Fruit fly (Drosophila melanogaster) whole organism, embryonic: Measurements from ENCODE around the gene Prp5.

Experiments
- CG10274 ChIP-seq: fragments of 200-800 bp; sonication (Bioruptor generic); optimal IDR thresholded peaks from 3 replicates; lab custom pipeline; 2017; ENCODE audit warnings: missing biosample characterization, mild to moderate bottlenecking, missing genetic modification characterization
- CG10543 ChIP-seq: fragments of 200-800 bp; sonication (Bioruptor generic); optimal IDR thresholded peaks from 3 replicates; lab custom pipeline; 2017; ENCODE audit warnings: missing biosample characterization, mild to moderate bottlenecking, missing genetic modification characterization, moderate library complexity
- CG11504 ChIP-seq: fragments of 200-800 bp; sonication (Bioruptor generic); optimal IDR thresholded peaks from 3 replicates; lab custom pipeline; 2019; ENCODE audit warnings: missing biosample characterization, mild to moderate bottlenecking, missing genetic modification characterization, moderate library complexity
- CG13894 ChIP-seq: fragments of 200-800 bp; sonication (Bioruptor generic); optimal IDR thresholded peaks from 3 replicates; lab custom pipeline; 2018; ENCODE audit warnings: missing biosample characterization, mild to moderate bottlenecking, missing genetic modification characterization, moderate library complexity
- CG14860 ChIP-seq: fragments of 200-800 bp; sonication (Bioruptor generic); IDR thresholded peaks from 3 replicates; pipeline ENCODE4 v1.3.6; 2022; ENCODE audit warnings: missing biosample characterization, missing genetic modification characterization; ENCODE audit not compliant: partially characterized antibody
- CG15601 ChIP-seq: fragments of 200-800 bp; sonication (Bioruptor generic); optimal IDR thresholded peaks from 3 replicates; lab custom pipeline; 2019; ENCODE audit warnings: missing biosample characterization, mild to moderate bottlenecking, missing genetic modification characterization, moderate library complexity
- CG1602 ChIP-seq: fragments of 200-800 bp; sonication (Bioruptor generic); optimal IDR thresholded peaks from 3 replicates; lab custom pipeline; 2016; ENCODE audit warnings: missing biosample characterization, missing genetic modification characterization
- CG1647 ChIP-seq: fragments of 200-800 bp; sonication (Bioruptor generic); optimal IDR thresholded peaks from 3 replicates; lab custom pipeline; 2016; ENCODE audit warnings: missing biosample characterization, missing genetic modification characterization
- CG2199 ChIP-seq: fragments of 200-800 bp; sonication (Bioruptor generic); IDR thresholded peaks from 3 replicates; pipeline ENCODE4 v1.3.6; 2022; ENCODE audit warnings: missing biosample characterization, missing genetic modification characterization
- CG2875 ChIP-seq: fragments of 200-800 bp; sonication (Bioruptor generic); optimal IDR thresholded peaks from 2 replicates; lab custom pipeline; 2017; ENCODE audit warnings: missing biosample characterization, mild to moderate bottlenecking, missing genetic modification characterization, missing genetic modification reagents
- CG30020 ChIP-seq: fragments of 200-800 bp; optimal IDR thresholded peaks from 2 replicates; lab custom pipeline; 2019; ENCODE audit warnings: missing biosample characterization, mild to moderate bottlenecking, missing genetic modification characterization, moderate library complexity
- CG32767 ChIP-seq: fragments of 200-800 bp; sonication (Bioruptor generic); IDR thresholded peaks from 2 replicates; pipeline ENCODE4 v1.3.6; 2022; ENCODE audit warnings: missing biosample characterization, missing genetic modification characterization
- CG34224 ChIP-seq: fragments of 200-800 bp; sonication (Bioruptor generic); IDR thresholded peaks from 3 replicates; pipeline ENCODE4 v1.3.6; 2022; ENCODE audit warnings: missing biosample characterization, missing genetic modification characterization; ENCODE audit not compliant: partially characterized antibody
- CG3726 ChIP-seq: fragments of 200-800 bp; sonication (Bioruptor generic); IDR thresholded peaks from 3 replicates; pipeline ENCODE4, ENCODE4 v1.3.6; 2022; ENCODE audit warnings: missing biosample characterization, missing genetic modification characterization
- CG3838 ChIP-seq: fragments of 200-800 bp; sonication (Bioruptor generic); optimal IDR thresholded peaks from 3 replicates; lab custom pipeline; 2016; ENCODE audit warnings: missing biosample characterization, missing genetic modification characterization
- CG4617 ChIP-seq: fragments of 200-800 bp; sonication (Bioruptor generic); optimal IDR thresholded peaks from 3 replicates; lab custom pipeline; 2016; ENCODE audit warnings: missing biosample characterization, missing genetic modification characterization, borderline replicate concordance
- CG8281 ChIP-seq: fragments of 200-800 bp; sonication (Bioruptor generic); optimal IDR thresholded peaks from 2 replicates; lab custom pipeline; 2018; ENCODE audit warnings: missing biosample characterization, mild to moderate bottlenecking, missing genetic modification characterization, moderate library complexity
- CG8924 ChIP-seq: fragments of 200-800 bp; optimal IDR thresholded peaks from 3 replicates; lab custom pipeline; 2019; ENCODE audit warnings: missing biosample characterization, mild to moderate bottlenecking, missing genetic modification characterization, moderate library complexity
- CG9437 ChIP-seq: fragments of 200-800 bp; sonication (Bioruptor generic); optimal IDR thresholded peaks from 2 replicates; lab custom pipeline; 2018; ENCODE audit warnings: missing biosample characterization, mild to moderate bottlenecking, missing genetic modification characterization
- CG9797 ChIP-seq: fragments of 200-800 bp; sonication (Bioruptor generic); optimal IDR thresholded peaks from 3 replicates; lab custom pipeline; 2018; ENCODE audit warnings: missing biosample characterization, mild to moderate bottlenecking, missing genetic modification characterization
- CTCF ChIP-seq: fragments of 200-800 bp; sonication (Bioruptor generic); optimal IDR thresholded peaks from 2 replicates; lab custom pipeline; 2017; ENCODE audit warnings: missing biosample characterization, mild to moderate bottlenecking, missing genetic modification characterization, moderate library complexity
- D ChIP-seq, 2 experiments: fragments of 200-800 bp in 1 of 2; fragments of >200 bp in 1 of 2; sonication (Bioruptor generic) in 1 of 2; optimal IDR thresholded peaks; 2 replicates in 1 of 2; 3 replicates in 1 of 2; lab custom pipeline; 2017; ENCODE audit warnings: mild to moderate bottlenecking in 1 of 2, missing biosample characterization in 1 of 2, missing genetic modification characterization in 1 of 2, missing genetic modification reagents in 1 of 2
- Drgx ChIP-seq: fragments of 200-800 bp; sonication (Bioruptor generic); IDR thresholded peaks from 2 replicates; pipeline ENCODE4 v1.3.6; 2022; ENCODE audit warnings: missing biosample characterization, missing genetic modification characterization
- ERR ChIP-seq: fragments of 200-800 bp; sonication (Bioruptor generic); optimal IDR thresholded peaks from 2 replicates; lab custom pipeline; 2016; ENCODE audit warnings: missing biosample characterization, missing genetic modification characterization
- Elba2 ChIP-seq: fragments of 200-800 bp; sonication (Bioruptor generic); optimal IDR thresholded peaks from 3 replicates; lab custom pipeline; 2016; ENCODE audit warnings: missing biosample characterization, missing genetic modification characterization
- HmgZ ChIP-seq: fragments of 200-800 bp; sonication (Bioruptor generic); optimal IDR thresholded peaks from 2 replicates; lab custom pipeline; 2018; ENCODE audit warnings: missing biosample characterization, mild to moderate bottlenecking, missing genetic modification characterization
- Med ChIP-seq: fragments of 200-800 bp; sonication (Bioruptor generic); peaks from one replicate; lab custom pipeline; 2016; ENCODE audit warnings: missing biosample characterization, missing genetic modification characterization, mild to moderate bottlenecking, inconsistent platforms, moderate library complexity
- Rfx ChIP-seq: fragments of 200-800 bp; sonication (Bioruptor generic); IDR thresholded peaks from 2 replicates; pipeline ENCODE4 v1.3.6; 2022; ENCODE audit warnings: missing biosample characterization, missing genetic modification characterization
- Sin3A ChIP-seq: fragments of >200 bp; optimal IDR thresholded peaks from 2 replicates; lab custom pipeline; 2018
- Tbp ChIP-seq: fragments of >200 bp; optimal IDR thresholded peaks from 2 replicates; lab custom pipeline; 2018; ENCODE audit warnings: missing biosample characterization, missing genetic modification characterization
- chn ChIP-seq: fragments of 200-800 bp; sonication (Bioruptor generic); optimal IDR thresholded peaks from 2 replicates; lab custom pipeline; 2016; ENCODE audit warnings: missing biosample characterization, missing genetic modification characterization
- dpn ChIP-seq, 2 experiments: fragments of 200-800 bp; sonication (Bioruptor generic); optimal IDR thresholded peaks; 3 replicates each; lab custom pipeline; 2016; ENCODE audit warnings: missing biosample characterization in 2 of 2, missing genetic modification characterization in 2 of 2
- fru ChIP-seq: fragments of >200 bp; optimal IDR thresholded peaks from 2 replicates; lab custom pipeline; 2017
- grau ChIP-seq: fragments of 200-800 bp; optimal IDR thresholded peaks from 3 replicates; lab custom pipeline; 2019; ENCODE audit warnings: missing biosample characterization, mild to moderate bottlenecking, missing genetic modification characterization, moderate library complexity
- hkb ChIP-seq, 2 experiments: fragments of 200-800 bp in 1 of 2; fragments of >200 bp in 1 of 2; sonication (Bioruptor generic) in 1 of 2; IDR thresholded peaks in 1 of 2; optimal IDR thresholded peaks in 1 of 2; 2 replicates each; pipeline versions ENCODE4 v1.3.6 to Lab custom; 2017 to 2022; ENCODE audit warnings: missing biosample characterization in 1 of 2, missing genetic modification characterization in 1 of 2
- insv ChIP-seq, 2 experiments: fragments of 200-800 bp; sonication (Bioruptor generic); optimal IDR thresholded peaks; 3 replicates each; lab custom pipeline; 2016 to 2018; ENCODE audit warnings: missing biosample characterization in 2 of 2, missing genetic modification characterization in 2 of 2
- jing ChIP-seq: fragments of 200-800 bp; sonication (Bioruptor generic); optimal IDR thresholded peaks from 2 replicates; lab custom pipeline; 2018; ENCODE audit warnings: missing biosample characterization, mild to moderate bottlenecking, missing genetic modification characterization
- kay ChIP-seq: fragments of 200-800 bp; sonication (Bioruptor generic); optimal IDR thresholded peaks from 2 replicates; lab custom pipeline; 2016; ENCODE audit warnings: missing biosample characterization, missing genetic modification characterization
- ken ChIP-seq: fragments of 200-800 bp; sonication (Bioruptor generic); IDR thresholded peaks from 3 replicates; pipeline ENCODE4 v1.3.6; 2022; ENCODE audit warnings: missing biosample characterization, missing genetic modification characterization
- mirr ChIP-seq: fragments of 200-800 bp; sonication (Bioruptor generic); optimal IDR thresholded peaks from 3 replicates; lab custom pipeline; 2018; ENCODE audit warnings: missing biosample characterization, mild to moderate bottlenecking, missing genetic modification characterization
- oc ChIP-seq: fragments of 200-800 bp; sonication (Bioruptor generic); optimal IDR thresholded peaks from 2 replicates; lab custom pipeline; 2018; ENCODE audit warnings: missing biosample characterization, mild to moderate bottlenecking, missing genetic modification characterization, moderate library complexity
- pan ChIP-seq, 4 experiments: fragments of >200 bp in 3 of 4; fragments of 200-800 bp in 1 of 4; sonication (Bioruptor generic) in 1 of 4; optimal IDR thresholded peaks in 3 of 4; IDR thresholded peaks in 1 of 4; 2 replicates each; pipeline versions ENCODE4 v1.3.6 to Lab custom; 2017 to 2022; ENCODE audit warnings: missing biosample characterization in 2 of 4, missing genetic modification characterization in 2 of 4, mixed read lengths in 1 of 4
- pnt ChIP-seq: fragments of 200-800 bp; sonication (Bioruptor generic); optimal IDR thresholded peaks from 3 replicates; lab custom pipeline; 2016; ENCODE audit warnings: missing biosample characterization, missing genetic modification characterization
- ranshi ChIP-seq: fragments of 200-800 bp; sonication (Bioruptor generic); IDR thresholded peaks from 2 replicates; pipeline ENCODE4 v1.3.6; 2022; ENCODE audit warnings: missing biosample characterization, missing genetic modification characterization
- run ChIP-seq: fragments of 200-800 bp; sonication (Bioruptor generic); optimal IDR thresholded peaks from 3 replicates; lab custom pipeline; 2018; ENCODE audit warnings: missing biosample characterization, mild to moderate bottlenecking, missing genetic modification characterization
- ssp ChIP-seq: fragments of 200-800 bp; sonication (Bioruptor generic); IDR thresholded peaks from 2 replicates; pipeline ENCODE4 v1.3.6; 2022; ENCODE audit warnings: missing biosample characterization, missing genetic modification characterization
- tll ChIP-seq, 2 experiments: fragments of 200-800 bp in 1 of 2; fragments of >200 bp in 1 of 2; sonication (Bioruptor generic) in 1 of 2; optimal IDR thresholded peaks; 2 replicates each; lab custom pipeline; 2017 to 2019; ENCODE audit warnings: missing biosample characterization in 2 of 2, missing genetic modification characterization in 2 of 2, mild to moderate bottlenecking in 1 of 2, moderate library complexity in 1 of 2
- unc-4 ChIP-seq: fragments of 200-800 bp; sonication (Bioruptor generic); IDR thresholded peaks from 2 replicates; pipeline ENCODE4 v1.3.6; 2022; ENCODE audit warnings: missing biosample characterization, missing genetic modification characterization; ENCODE audit not compliant: partially characterized antibody

Prp5 gene

dm6 chrX:15319699-15320482 lies 25.1 kb upstream of the Prp5 start (continued):
- TF ChIP-seq CG8924 (tag; lab: Kevin White, UChicago) (peak; percentile 7), chn (GFP tag; lab: Kevin White, UChicago) (no peak), CG11504 (tag; lab: Kevin White, UChicago) (no peak), kay (no peak), unc-4 (GFP tag; lab: Robert Waterston, UW) (0 out of 2 replicates have a peak, but pooled peaks have one; percentile 12), mirr (GFP tag; lab: Kevin White, UChicago) (no peak), CG10543 (GFP tag; lab: Kevin White, UChicago) (peak; percentile 7), D (optimal IDR thresholded peaks at IDR 0.05; lab: Kevin White, UChicago) (peak; percentile 81), D (GFP tag; optimal IDR thresholded peaks at IDR 0.05; lab: Kevin White, UChicago) (no peak), CG15601 (tag; lab: Kevin White, UChicago) (peak; percentile 8), CTCF (no peak), ranshi (GFP tag; lab: Robert Waterston, UW) (no peak), ssp (GFP tag; lab: Robert Waterston, UW) (0 out of 2 replicates have a peak, but pooled peaks have one; percentile 23), Med (GFP tag; lab: Kevin White, UChicago) (peak; percentile 73), tll (GFP tag; optimal IDR thresholded peaks at IDR 0.05; lab: Kevin White, UChicago) (peak in 1 of 2 experiments; percentile 36), Drgx (GFP tag; lab: Robert Waterston, UW) (no peak), ERR (no peak), Rfx (GFP tag; lab: Robert Waterston, UW) (0 out of 2 replicates have a peak, but pooled peaks have one; percentile 19), CG4617 (GFP tag; lab: Kevin White, UChicago) (peak; percentile 27), CG10274 (GFP tag; lab: Kevin White, UChicago) (peak; percentile 88), Tbp (no peak), HmgZ (tag; lab: Kevin White, UChicago) (peak; percentile 62), insv (GFP tag; optimal IDR thresholded peaks at IDR 0.05; lab: Kevin White, UChicago) (peak in 1 of 2 experiments; percentile 48), oc (no peak), CG32767 (GFP tag; lab: Robert Waterston, UW) (peak; percentile 22; the same call in 1 of the 2 replicates), CG9797 (GFP tag; lab: Kevin White, UChicago) (peak; percentile 95), CG3726 (GFP tag; lab: Robert Waterston, UW) (no peak), CG2199 (GFP tag; lab: Robert Waterston, UW) (0 out of 3 replicates have a peak, but pooled peaks have one; percentile 23), pnt (no peak), CG9437 (GFP tag; lab: Kevin White, UChicago) (peak; percentile 6), CG1647 (no peak), CG2875 (GFP tag; lab: Kevin White, UChicago) (no peak), CG34224 (GFP tag; lab: Robert Waterston, UW) (0 out of 3 replicates have a peak, but pooled peaks have one; percentile 13), run (tag; lab: Kevin White, UChicago) (no peak), Elba2 (GFP tag; lab: Kevin White, UChicago) (no peak), hkb (optimal IDR thresholded peaks at IDR 0.05; lab: Kevin White, UChicago) (no peak), hkb (GFP tag; IDR thresholded peaks at IDR 0.05; lab: Robert Waterston, UW) (no peak), dpn (GFP tag; optimal IDR thresholded peaks at IDR 0.05; lab: Kevin White, UChicago) (no peak), ken (GFP tag; lab: Robert Waterston, UW) (no peak), Sin3A (lab: Kevin White, UChicago) (peak; percentile 73), CG3838 (GFP tag; lab: Kevin White, UChicago) (no peak), pan (optimal IDR thresholded peaks at IDR 0.05; lab: Kevin White, UChicago) (no peak), pan (GFP tag; optimal IDR thresholded peaks at IDR 0.05 in 1 of 2, IDR thresholded peaks at IDR 0.05 in 1 of 2) (no peak), CG14860 (GFP tag; lab: Robert Waterston, UW) (no peak), grau (tag; lab: Kevin White, UChicago) (peak; percentile 6), jing (GFP tag; lab: Kevin White, UChicago) (no peak), CG8281 (no peak), CG13894 (tag; lab: Kevin White, UChicago) (no peak), fru (lab: Kevin White, UChicago) (no peak), CG1602 (GFP tag; lab: Kevin White, UChicago) (no peak), CG30020 (tag; lab: Kevin White, UChicago) (peak; percentile 22)
